Fruit fly (Drosophila melanogaster): ENCODE measurements around the gene CG14082.

dm6 chr3L:19170426-19170825 is 31.7 kb upstream of the CG14082 start:
- TF ChIP-seq insv (optimal IDR thresholded peaks at IDR 0.05) (no peak), h (optimal IDR thresholded peaks at IDR 0.05) (no peak), psq (optimal IDR thresholded peaks at IDR 0.05) (no peak), ttk (optimal IDR thresholded peaks at IDR 0.05) (no peak)

Data from Kc167 (cell line).